Worm (Caenorhabditis elegans) whole organism, L1 larva: ENCODE data around the gene nhr-216.

Experiments used
- aly-2 ChIP-seq: fragments of 150-350 bp; optimal IDR thresholded peaks from 2 replicates; lab custom pipeline; 2014; ENCODE audit warnings: missing biosample characterization, missing genetic modification characterization
- blmp-1 ChIP-seq: fragments of 150-350 bp; optimal IDR thresholded peaks from 2 replicates; lab custom pipeline; 2014; ENCODE audit warnings: missing biosample characterization, missing genetic modification characterization
- dpl-1 ChIP-seq, 3 experiments: fragments of 150-350 bp in 2 of 3; sonication (generic microtip) in 1 of 3; optimal IDR thresholded peaks; 2 replicates each; lab custom pipeline; 2014 to 2017; ENCODE audit warnings: missing biosample characterization in 3 of 3, missing genetic modification characterization in 3 of 3, missing genetic modification reagents in 3 of 3
- egl-27 ChIP-seq, 2 experiments: fragments of 150-350 bp in 1 of 2; sonication (generic microtip); optimal IDR thresholded peaks; 3 replicates each; lab custom pipeline; 2017 to 2018; ENCODE audit warnings: missing biosample characterization in 2 of 2, missing genetic modification characterization in 2 of 2, missing genetic modification reagents in 2 of 2
- elt-2 ChIP-seq: sonication (generic microtip); optimal IDR thresholded peaks from 2 replicates; lab custom pipeline; 2016; ENCODE audit warnings: missing genetic modification characterization, mild to moderate bottlenecking, inconsistent platforms, missing compliant biosample characterization, missing genetic modification reagents
- fkh-4 ChIP-seq: sonication (generic microtip); optimal IDR thresholded peaks from 2 replicates; lab custom pipeline; 2016; ENCODE audit warnings: missing compliant biosample characterization, missing genetic modification characterization, borderline replicate concordance
- fkh-8 ChIP-seq: sonication (generic microtip); optimal IDR thresholded peaks from 2 replicates; lab custom pipeline; 2016; ENCODE audit warnings: mild to moderate bottlenecking, missing genetic modification characterization, missing compliant biosample characterization
- grh-1 ChIP-seq: fragments of 200-800 bp; sonication (Bioruptor generic); IDR thresholded peaks from 2 replicates; pipeline ENCODE4 v1.3.6; 2022; ENCODE audit warnings: missing genetic modification reagents, missing genetic modification characterization, missing compliant biosample characterization
- lsy-2 ChIP-seq, 2 experiments: fragments of 150-350 bp; optimal IDR thresholded peaks; 2 replicates each; lab custom pipeline; 2014; ENCODE audit warnings: missing biosample characterization in 2 of 2, missing genetic modification characterization in 2 of 2
- nhr-28 ChIP-seq: fragments of 150-350 bp; optimal IDR thresholded peaks from 2 replicates; lab custom pipeline; 2014; ENCODE audit warnings: missing biosample characterization, missing genetic modification characterization
- nhr-84 ChIP-seq: sonication (generic microtip); optimal IDR thresholded peaks from 2 replicates; lab custom pipeline; 2017; ENCODE audit warnings: missing biosample characterization, missing genetic modification characterization
- unc-30 ChIP-seq: sonication (generic microtip); optimal IDR thresholded peaks from 2 replicates; lab custom pipeline; 2017; ENCODE audit warnings: missing biosample characterization, missing genetic modification characterization
- zag-1 ChIP-seq: fragments of 150-350 bp; optimal IDR thresholded peaks from 2 replicates; lab custom pipeline; 2014; ENCODE audit warnings: missing biosample characterization, missing genetic modification characterization

DNA sequence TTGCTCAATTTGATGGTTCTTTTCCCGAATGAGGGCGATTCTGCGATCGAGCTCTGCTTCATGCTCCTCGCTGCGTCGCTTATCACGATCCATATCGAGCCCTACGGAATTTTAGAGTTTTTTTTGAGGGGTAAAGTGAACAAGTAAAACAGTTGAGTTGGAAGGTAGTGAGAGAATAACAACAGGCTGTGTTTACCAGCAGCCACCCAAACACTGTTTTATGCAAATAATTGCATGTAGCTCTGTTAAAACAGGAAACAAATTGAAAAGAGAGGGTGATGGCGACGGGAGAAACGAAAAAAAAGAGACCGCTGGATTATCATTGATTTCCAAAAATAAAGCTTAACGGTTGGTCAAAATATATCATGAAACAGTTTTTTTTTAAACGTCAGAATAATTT is 30.4 kb downstream of the nhr-216 start, which contains the start of gene C10G8.8:
- TF ChIP-seq elt-2 (tag; lab: Kevin White, UChicago) (no peak), fkh-8 (tag; lab: Kevin White, UChicago) (no peak), blmp-1 (tag; lab: Kevin White, UChicago) (no peak), aly-2 (tag; lab: Kevin White, UChicago) (no peak), zag-1 (tag; lab: Kevin White, UChicago) (no peak), fkh-4 (tag; lab: Kevin White, UChicago) (no peak), egl-27 (tag; optimal IDR thresholded peaks at IDR 0.05; lab: Kevin White, UChicago) (no peak), dpl-1 (GFP tag; optimal IDR thresholded peaks at IDR 0.05; lab: Kevin White, UChicago) (no peak), lsy-2 (tag; optimal IDR thresholded peaks at IDR 0.05; lab: Kevin White, UChicago) (no peak), nhr-28 (tag; lab: Kevin White, UChicago) (no peak), nhr-84 (no peak), unc-30 (no peak), grh-1 (GFP tag; lab: Robert Waterston, UW) (no peak)
